Fruit fly (Drosophila melanogaster) Kc167 (cell line): ENCODE data around the gene sbm.

Experiments used
- Myc ChIP-seq: fragments of >200 bp; optimal IDR thresholded peaks from 2 replicates; lab custom pipeline; 2017; ENCODE audit warnings: missing external identifiers
- h ChIP-seq: fragments of >200 bp; optimal IDR thresholded peaks from 3 replicates; lab custom pipeline; 2018; ENCODE audit warnings: missing external identifiers
- insv ChIP-seq: fragments of >200 bp; optimal IDR thresholded peaks from 3 replicates; lab custom pipeline; 2018; ENCODE audit warnings: missing external identifiers
- psq ChIP-seq: fragments of >200 bp; optimal IDR thresholded peaks from 2 replicates; lab custom pipeline; 2017; ENCODE audit warnings: missing external identifiers
- ttk ChIP-seq: sonication (Bioruptor generic); optimal IDR thresholded peaks from 2 replicates; lab custom pipeline; 2017; ENCODE audit warnings: missing external identifiers

- TF ChIP-seq ttk (lab: Kevin White, UChicago) (no peak), h (lab: Kevin White, UChicago) (no peak), insv (lab: Kevin White, UChicago) (no peak), psq (lab: Kevin White, UChicago) (no peak), Myc (no peak)
These were observed 27.0 kb upstream of the sbm start for dm6 chrX:14629411-14629810.
